Fruit fly (Drosophila melanogaster) whole organism, embryonic: ENCODE measurements around the gene Polr2G.

Source experiments
- CG12236 ChIP-seq: fragments of 200-800 bp; sonication (Bioruptor generic); optimal IDR thresholded peaks from 2 replicates; lab custom pipeline; 2016; ENCODE audit warnings: missing biosample characterization, missing genetic modification characterization
- CG12391 ChIP-seq: fragments of 200-800 bp; sonication (Bioruptor generic); optimal IDR thresholded peaks from 3 replicates; lab custom pipeline; 2018; ENCODE audit warnings: missing biosample characterization, mild to moderate bottlenecking, missing genetic modification characterization, moderate library complexity
- CG12769 ChIP-seq: fragments of 200-800 bp; sonication (Bioruptor generic); optimal IDR thresholded peaks from 2 replicates; lab custom pipeline; 2019; ENCODE audit warnings: missing biosample characterization, mild to moderate bottlenecking, missing genetic modification characterization, moderate library complexity
- CG15479 ChIP-seq: fragments of 200-800 bp; sonication (Bioruptor generic); optimal IDR thresholded peaks from 3 replicates; lab custom pipeline; 2019; ENCODE audit warnings: missing biosample characterization, mild to moderate bottlenecking, missing genetic modification characterization, moderate library complexity
- CG2120 ChIP-seq: fragments of 200-800 bp; sonication (Bioruptor generic); optimal IDR thresholded peaks from 3 replicates; lab custom pipeline; 2016; ENCODE audit warnings: missing biosample characterization, missing genetic modification characterization
- CG34376 ChIP-seq: fragments of 200-800 bp; sonication (Bioruptor generic); optimal IDR thresholded peaks from 2 replicates; lab custom pipeline; 2018; ENCODE audit warnings: missing biosample characterization, mild to moderate bottlenecking, missing genetic modification characterization
- CG34422 ChIP-seq: fragments of 200-800 bp; sonication (Bioruptor generic); IDR thresholded peaks from 3 replicates; pipeline ENCODE4 v1.3.6; 2022; ENCODE audit warnings: missing biosample characterization, missing genetic modification characterization
- CG7839 ChIP-seq: fragments of 200-800 bp; sonication (Bioruptor generic); optimal IDR thresholded peaks from 3 replicates; lab custom pipeline; 2018; ENCODE audit warnings: missing biosample characterization, mild to moderate bottlenecking, missing genetic modification characterization, moderate library complexity
- CG9932 ChIP-seq: fragments of 200-800 bp; sonication (Bioruptor generic); IDR thresholded peaks from 2 replicates; pipeline ENCODE4 v1.3.6; 2022; ENCODE audit warnings: missing biosample characterization, missing genetic modification characterization
- CHES-1-like ChIP-seq: fragments of 200-800 bp; sonication (Bioruptor generic); optimal IDR thresholded peaks from 2 replicates; lab custom pipeline; 2016; ENCODE audit warnings: missing biosample characterization, missing genetic modification characterization
- Chrac-16 ChIP-seq: fragments of 200-800 bp; sonication (Bioruptor generic); optimal IDR thresholded peaks from 3 replicates; lab custom pipeline; 2016; ENCODE audit warnings: missing biosample characterization, missing genetic modification characterization
- Deaf1 ChIP-seq: fragments of 200-800 bp; optimal IDR thresholded peaks from 3 replicates; lab custom pipeline; 2019; ENCODE audit warnings: missing biosample characterization, mild to moderate bottlenecking, missing genetic modification characterization, moderate library complexity
- Doc2 ChIP-seq: fragments of 200-800 bp; sonication (Bioruptor generic); IDR thresholded peaks from 2 replicates; pipeline ENCODE4 v1.3.6; 2022; ENCODE audit warnings: missing biosample characterization, missing genetic modification characterization
- Ets65A ChIP-seq: fragments of 200-800 bp; sonication (Bioruptor generic); peaks from one replicate; lab custom pipeline; 2016; ENCODE audit warnings: missing biosample characterization, missing genetic modification characterization
- Ets97D ChIP-seq: fragments of 200-800 bp; sonication (Bioruptor generic); optimal IDR thresholded peaks from 3 replicates; lab custom pipeline; 2016; ENCODE audit warnings: missing biosample characterization, missing genetic modification characterization
- Hr3 ChIP-seq: fragments of 200-800 bp; sonication (Bioruptor generic); optimal IDR thresholded peaks from 3 replicates; lab custom pipeline; 2016; ENCODE audit warnings: missing biosample characterization, missing genetic modification characterization
- Max ChIP-seq: fragments of 200-800 bp; sonication (Bioruptor generic); optimal IDR thresholded peaks from 2 replicates; lab custom pipeline; 2016; ENCODE audit warnings: missing biosample characterization, mild to moderate bottlenecking, missing genetic modification characterization
- Med ChIP-seq: fragments of 200-800 bp; sonication (Bioruptor generic); peaks from one replicate; lab custom pipeline; 2016; ENCODE audit warnings: missing biosample characterization, missing genetic modification characterization, mild to moderate bottlenecking, inconsistent platforms, moderate library complexity
- Nf-YB ChIP-seq: fragments of 200-800 bp; sonication (Bioruptor generic); optimal IDR thresholded peaks from 3 replicates; lab custom pipeline; 2019; ENCODE audit warnings: missing biosample characterization, mild to moderate bottlenecking, missing genetic modification characterization, moderate library complexity
- Opbp ChIP-seq: fragments of 200-800 bp; sonication (Bioruptor generic); IDR thresholded peaks from 3 replicates; pipeline ENCODE4 v1.3.6; 2022; ENCODE audit warnings: missing biosample characterization, missing genetic modification characterization; ENCODE audit not compliant: partially characterized antibody
- Rx ChIP-seq: fragments of 200-800 bp; sonication (Bioruptor generic); IDR thresholded peaks from 2 replicates; pipeline ENCODE4 v1.3.6; 2022; ENCODE audit warnings: missing biosample characterization, missing genetic modification characterization
- Xbp1 ChIP-seq: fragments of 200-800 bp; sonication (Bioruptor generic); optimal IDR thresholded peaks from 3 replicates; lab custom pipeline; 2016; ENCODE audit warnings: missing biosample characterization, mild to moderate bottlenecking, missing genetic modification characterization
- ap ChIP-seq: fragments of 200-800 bp; sonication (Bioruptor generic); IDR thresholded peaks from 2 replicates; pipeline ENCODE4 v1.3.6; 2022; ENCODE audit warnings: missing biosample characterization, missing genetic modification characterization
- bbx ChIP-seq: fragments of 200-800 bp; sonication (Bioruptor generic); IDR thresholded peaks from 2 replicates; pipeline ENCODE4 v1.3.6; 2022; ENCODE audit warnings: missing biosample characterization, missing genetic modification characterization; ENCODE audit not compliant: partially characterized antibody
- cg ChIP-seq: fragments of 200-800 bp; sonication (Bioruptor generic); optimal IDR thresholded peaks from 3 replicates; lab custom pipeline; 2019; ENCODE audit warnings: missing biosample characterization, mild to moderate bottlenecking, missing genetic modification characterization, moderate library complexity
- crp ChIP-seq, 2 experiments: fragments of 200-800 bp; sonication (Bioruptor generic); optimal IDR thresholded peaks; 2 replicates in 1 of 2; 3 replicates in 1 of 2; lab custom pipeline; 2017; ENCODE audit warnings: missing biosample characterization in 2 of 2, missing genetic modification characterization in 2 of 2, mild to moderate bottlenecking in 1 of 2, moderate library complexity in 1 of 2
- cwo ChIP-seq: fragments of 200-800 bp; sonication (Bioruptor generic); optimal IDR thresholded peaks from 3 replicates; lab custom pipeline; 2017; ENCODE audit warnings: missing biosample characterization, missing genetic modification characterization, mild to moderate bottlenecking, moderate library complexity, missing genetic modification reagents
- dmrt99B ChIP-seq: fragments of 200-800 bp; sonication (Bioruptor generic); optimal IDR thresholded peaks from 2 replicates; lab custom pipeline; 2018; ENCODE audit warnings: missing biosample characterization, mild to moderate bottlenecking, missing genetic modification characterization, moderate library complexity
- exex ChIP-seq: fragments of 200-800 bp; sonication (Bioruptor generic); optimal IDR thresholded peaks from 4 replicates; lab custom pipeline; 2018; ENCODE audit warnings: missing biosample characterization, mild to moderate bottlenecking, missing genetic modification characterization, moderate library complexity
- fd64A ChIP-seq: fragments of 200-800 bp; sonication (Bioruptor generic); optimal IDR thresholded peaks from 3 replicates; lab custom pipeline; 2018; ENCODE audit warnings: missing biosample characterization, mild to moderate bottlenecking, missing genetic modification characterization
- grn ChIP-seq: fragments of 200-800 bp; sonication (Bioruptor generic); optimal IDR thresholded peaks from 3 replicates; lab custom pipeline; 2017; ENCODE audit warnings: missing biosample characterization, missing genetic modification characterization
- hkb ChIP-seq, 2 experiments: fragments of 200-800 bp in 1 of 2; fragments of >200 bp in 1 of 2; sonication (Bioruptor generic) in 1 of 2; IDR thresholded peaks in 1 of 2; optimal IDR thresholded peaks in 1 of 2; 2 replicates each; pipeline versions ENCODE4 v1.3.6 to Lab custom; 2017 to 2022; ENCODE audit warnings: missing biosample characterization in 1 of 2, missing genetic modification characterization in 1 of 2
- insv ChIP-seq, 2 experiments: fragments of 200-800 bp; sonication (Bioruptor generic); optimal IDR thresholded peaks; 3 replicates each; lab custom pipeline; 2016 to 2018; ENCODE audit warnings: missing biosample characterization in 2 of 2, missing genetic modification characterization in 2 of 2
- lbe ChIP-seq: fragments of 200-800 bp; sonication (Bioruptor generic); optimal IDR thresholded peaks from 2 replicates; lab custom pipeline; 2016; ENCODE audit warnings: missing biosample characterization, mild to moderate bottlenecking, missing genetic modification characterization
- mirr ChIP-seq: fragments of 200-800 bp; sonication (Bioruptor generic); optimal IDR thresholded peaks from 3 replicates; lab custom pipeline; 2018; ENCODE audit warnings: missing biosample characterization, mild to moderate bottlenecking, missing genetic modification characterization
- nerfin-1 ChIP-seq: fragments of 200-800 bp; sonication (Bioruptor generic); optimal IDR thresholded peaks from 3 replicates; lab custom pipeline; 2019; ENCODE audit warnings: missing biosample characterization, mild to moderate bottlenecking, missing genetic modification characterization, moderate library complexity
- otp ChIP-seq: fragments of 200-800 bp; sonication (Bioruptor generic); IDR thresholded peaks from 3 replicates; pipeline ENCODE4, ENCODE4 v1.3.6; 2022; ENCODE audit warnings: missing biosample characterization, missing genetic modification characterization
- phol ChIP-seq: fragments of 200-800 bp; sonication (Bioruptor generic); optimal IDR thresholded peaks from 3 replicates; lab custom pipeline; 2018; ENCODE audit warnings: missing biosample characterization, mild to moderate bottlenecking, missing genetic modification characterization, moderate library complexity
- pnt ChIP-seq: fragments of 200-800 bp; sonication (Bioruptor generic); optimal IDR thresholded peaks from 3 replicates; lab custom pipeline; 2016; ENCODE audit warnings: missing biosample characterization, missing genetic modification characterization
- sens ChIP-seq: fragments of 200-800 bp; sonication (Bioruptor generic); peaks from one replicate; lab custom pipeline; 2016; ENCODE audit warnings: missing biosample characterization, missing genetic modification characterization
- sug ChIP-seq: fragments of 200-800 bp; optimal IDR thresholded peaks from 2 replicates; lab custom pipeline; 2019; ENCODE audit warnings: missing biosample characterization, mild to moderate bottlenecking, missing genetic modification characterization, moderate library complexity
- tll ChIP-seq, 2 experiments: fragments of 200-800 bp in 1 of 2; fragments of >200 bp in 1 of 2; sonication (Bioruptor generic) in 1 of 2; optimal IDR thresholded peaks; 2 replicates each; lab custom pipeline; 2017 to 2019; ENCODE audit warnings: missing biosample characterization in 2 of 2, missing genetic modification characterization in 2 of 2, mild to moderate bottlenecking in 1 of 2, moderate library complexity in 1 of 2
- trem ChIP-seq: fragments of 200-800 bp; optimal IDR thresholded peaks from 3 replicates; lab custom pipeline; 2019; ENCODE audit warnings: missing biosample characterization, mild to moderate bottlenecking, missing genetic modification characterization, moderate library complexity
- twi ChIP-seq: fragments of 200-800 bp; optimal IDR thresholded peaks from 2 replicates; lab custom pipeline; 2019; ENCODE audit warnings: missing biosample characterization, mild to moderate bottlenecking, missing genetic modification characterization, moderate library complexity
- zf30C ChIP-seq: fragments of 200-800 bp; sonication (Bioruptor generic); optimal IDR thresholded peaks from 3 replicates; lab custom pipeline; 2018; ENCODE audit warnings: missing biosample characterization, mild to moderate bottlenecking, missing genetic modification characterization

Polr2G gene

DNA sequence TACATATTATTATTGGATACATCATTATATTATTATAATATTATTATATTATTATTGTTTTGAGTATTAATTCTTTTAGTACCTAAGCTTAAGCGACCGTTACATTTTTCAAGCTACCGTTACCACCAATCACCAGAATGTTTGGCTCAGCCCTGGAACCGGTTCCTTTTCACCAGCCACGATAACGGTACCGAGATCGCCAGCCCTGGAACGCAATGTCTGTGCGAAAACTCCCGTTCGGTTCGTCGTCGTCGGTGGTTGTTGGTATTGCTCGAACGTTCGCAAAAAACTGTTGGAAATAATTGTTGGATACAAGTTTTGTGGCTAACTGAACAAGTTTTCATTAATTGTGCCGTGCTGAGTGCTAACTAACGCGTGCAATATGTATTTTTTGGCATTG lies 26.8 kb upstream of the Polr2G start, which contains the start of gene CG42404 (continued):
- TF ChIP-seq CG12236: no peak
- TF ChIP-seq CG12391 (tag; lab: Kevin White, UChicago): peak; percentile 21
- TF ChIP-seq Med: peak; percentile 82
- TF ChIP-seq Doc2: no peak
- TF ChIP-seq Ets97D: peak; percentile 5
- TF ChIP-seq phol (tag; lab: Kevin White, UChicago): peak; percentile 0
- TF ChIP-seq, all 482 proteins: peak for 24

DNA sequence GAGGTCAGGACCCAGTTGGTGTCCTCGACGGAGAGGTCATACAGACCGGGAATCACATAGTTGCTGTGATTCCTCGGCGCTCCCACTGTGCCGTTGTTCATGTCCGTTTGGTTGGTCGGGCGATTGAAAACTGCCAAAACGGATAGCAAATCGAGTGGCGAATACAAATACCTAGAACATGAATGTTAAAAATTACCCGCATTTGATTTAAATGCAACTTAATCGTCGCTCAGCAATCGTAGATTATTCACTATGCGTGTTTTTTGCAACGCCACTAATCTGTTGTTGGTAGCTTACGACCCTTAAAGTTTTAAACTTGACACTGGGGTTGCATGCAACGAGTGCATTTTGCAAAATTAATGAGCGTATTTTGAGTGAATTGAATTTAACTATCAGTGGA lies 26.1 kb upstream of the Polr2G start, which contains the start of gene Amt:
Gene Amt (minus strand): TSS at position 101 of the 400 bp plus-strand sequence.
- TF ChIP-seq Rx (GFP tag; lab: Robert Waterston, UW): no peak
- TF ChIP-seq pnt (GFP tag; lab: Kevin White, UChicago): no peak
- TF ChIP-seq Deaf1 (tag; lab: Kevin White, UChicago): no peak
- no peak for TF ChIP-seq CG9932 (GFP tag; lab: Robert Waterston, UW)
- TF ChIP-seq zf30C: no peak

DNA sequence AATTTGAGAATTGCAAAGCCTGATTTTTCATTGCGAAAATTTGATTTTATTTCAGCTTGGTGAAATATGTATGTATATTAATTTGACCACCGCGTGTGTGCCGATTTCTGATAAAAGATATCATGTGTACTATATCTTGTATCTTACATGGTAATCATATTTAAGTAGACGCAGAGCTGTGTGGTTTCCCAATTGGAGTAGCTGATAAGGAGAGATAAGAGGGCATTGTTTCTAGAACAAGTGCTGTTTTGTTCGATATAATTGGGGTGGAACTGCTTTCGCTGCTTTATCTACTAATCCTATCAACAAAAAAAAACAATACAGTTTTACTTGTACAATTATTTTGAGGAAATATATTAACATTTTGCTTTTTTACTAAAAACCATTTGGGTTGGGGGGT lies 23.6 kb upstream of the Polr2G start:
- TF ChIP-seq CG34376: peak; percentile 78
- TF ChIP-seq sug (tag; lab: Kevin White, UChicago): peak; percentile 30
- peak; percentile 18 for TF ChIP-seq mirr (GFP tag; lab: Kevin White, UChicago)
- TF ChIP-seq dmrt99B (tag; lab: Kevin White, UChicago): peak; percentile 6
- TF ChIP-seq CG9932 (GFP tag; lab: Robert Waterston, UW): no peak
- no peak for TF ChIP-seq fd64A (GFP tag; lab: Kevin White, UChicago)
- TF ChIP-seq crp (GFP tag; optimal IDR thresholded peaks at IDR 0.05; lab: Kevin White, UChicago): no peak
- peak; percentile 72 for TF ChIP-seq sens (GFP tag; lab: Kevin White, UChicago)
- TF ChIP-seq cwo: peak; percentile 0
- TF ChIP-seq Xbp1 (GFP tag; lab: Kevin White, UChicago): no peak
- peak; percentile 23 for TF ChIP-seq lbe (GFP tag; lab: Kevin White, UChicago)
- TF ChIP-seq tll (GFP tag; optimal IDR thresholded peaks at IDR 0.05; lab: Kevin White, UChicago): no peak
- TF ChIP-seq CG15479 (GFP tag; lab: Kevin White, UChicago): peak; percentile 75
- TF ChIP-seq Chrac-16: no peak
- TF ChIP-seq CG2120 (GFP tag; lab: Kevin White, UChicago): peak; percentile 14
- TF ChIP-seq insv (GFP tag; optimal IDR thresholded peaks at IDR 0.05; lab: Kevin White, UChicago): peak in 1 of 2 experiments; percentile 83
- peak; percentile 27 for TF ChIP-seq Med
- TF ChIP-seq trem (tag; lab: Kevin White, UChicago): no peak
- TF ChIP-seq exex (tag; lab: Kevin White, UChicago): peak; percentile 67
- peak; percentile 69 for TF ChIP-seq grn

DNA sequence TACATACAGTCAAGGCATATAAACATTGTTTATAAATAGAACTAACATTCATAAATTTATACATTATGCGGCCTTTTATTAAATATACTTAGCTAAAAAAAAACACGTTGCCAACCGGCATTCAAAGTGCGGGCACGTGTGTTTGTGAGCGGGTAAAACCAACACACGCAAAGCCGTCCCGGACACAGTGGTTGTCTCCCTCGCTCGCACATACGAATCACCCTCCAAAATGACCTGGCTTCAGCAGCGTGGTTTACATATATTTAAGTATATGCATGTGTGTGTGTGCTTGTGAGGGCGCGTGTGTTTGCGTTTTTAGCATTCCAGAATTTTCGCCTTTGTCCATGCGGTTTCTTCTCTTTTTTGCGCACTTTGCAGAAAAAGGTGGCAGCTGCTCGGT lies 20.5 kb upstream of the Polr2G start:
- TF ChIP-seq Max (GFP tag; lab: Kevin White, UChicago) (peak; percentile 83), CG34422 (GFP tag; lab: Robert Waterston, UW) (peak; percentile 93), CG12769 (tag; lab: Kevin White, UChicago) (peak; percentile 41), hkb (optimal IDR thresholded peaks at IDR 0.05; lab: Kevin White, UChicago) (no peak), hkb (GFP tag; IDR thresholded peaks at IDR 0.05; lab: Robert Waterston, UW) (peak; percentile 17; the same call in 1 of the 2 replicates), crp (GFP tag; optimal IDR thresholded peaks at IDR 0.05; lab: Kevin White, UChicago) (no peak), twi (tag; lab: Kevin White, UChicago) (peak; percentile 40), CHES-1-like (GFP tag; lab: Kevin White, UChicago) (peak; percentile 39), Ets65A (peak; percentile 81), Hr3 (no peak), CG7839 (tag; lab: Kevin White, UChicago) (no peak), otp (GFP tag; lab: Robert Waterston, UW) (no peak), Nf-YB (GFP tag; lab: Kevin White, UChicago) (no peak), tll (GFP tag; optimal IDR thresholded peaks at IDR 0.05; lab: Kevin White, UChicago) (peak in 1 of 2 experiments; percentile 16), cg (peak; percentile 98), nerfin-1 (tag; lab: Kevin White, UChicago) (peak; percentile 56), CG9932 (GFP tag; lab: Robert Waterston, UW) (peak; percentile 28; the same call in 1 of the 2 replicates), CG15479 (GFP tag; lab: Kevin White, UChicago) (peak; percentile 82), ap (GFP tag; lab: Robert Waterston, UW) (no peak), Opbp (GFP tag; lab: Robert Waterston, UW) (0 out of 3 replicates have a peak, but pooled peaks have one; percentile 9), bbx (GFP tag; lab: Robert Waterston, UW) (peak; percentile 17; the same call in 1 of the 2 replicates)
